Fruit fly (Drosophila melanogaster): ENCODE results near the gene CG44215.

The CG44215 gene

dm6 chr3R:14154341-14154740 lies at the start of gene CG44215:
CG44215 (minus strand) TSS chr3R:14154441.
- TF ChIP-seq Ets21C (GFP tag; optimal IDR thresholded peaks at IDR 0.05) (no peak), CG11294 (GFP tag; IDR thresholded peaks at IDR 0.05) (no peak), achi (GFP tag; optimal IDR thresholded peaks at IDR 0.05) (no peak), Sox15 (GFP tag; optimal IDR thresholded peaks at IDR 0.05) (no peak), fd85E (GFP tag; optimal IDR thresholded peaks at IDR 0.05) (no peak), CG6276 (GFP tag; optimal IDR thresholded peaks at IDR 0.05) (no peak)

- TF ChIP-seq CG3919 (GFP tag; optimal IDR thresholded peaks at IDR 0.05): no peak
- TF ChIP-seq CG6854 (GFP tag; optimal IDR thresholded peaks at IDR 0.05): no peak
- TF ChIP-seq CG6163 (GFP tag; IDR thresholded peaks at IDR 0.05): no peak
- TF ChIP-seq CG16779 (tag; optimal IDR thresholded peaks at IDR 0.05): no peak
- no peak for TF ChIP-seq CG10631 (GFP tag; optimal IDR thresholded peaks at IDR 0.05)
- no peak for TF ChIP-seq Eip78C (GFP tag)
- TF ChIP-seq esn (GFP tag; optimal IDR thresholded peaks at IDR 0.05): no peak
- no peak for TF ChIP-seq CG8632 (GFP tag; optimal IDR thresholded peaks at IDR 0.05)
- TF ChIP-seq CG7368 (GFP tag; optimal IDR thresholded peaks at IDR 0.05): no peak
- no peak for TF ChIP-seq CG15336 (GFP tag; IDR thresholded peaks at IDR 0.05)
- no peak for TF ChIP-seq fkh (GFP tag; optimal IDR thresholded peaks at IDR 0.05)
- no peak for TF ChIP-seq Sox15 (GFP tag; optimal IDR thresholded peaks at IDR 0.05)
- TF ChIP-seq pdm3 (GFP tag; optimal IDR thresholded peaks at IDR 0.05): no peak
- TF ChIP-seq CG11902 (GFP tag; optimal IDR thresholded peaks at IDR 0.05): no peak
- no peak for TF ChIP-seq CG6792 (GFP tag; optimal IDR thresholded peaks at IDR 0.05)
- no peak for TF ChIP-seq CG10669 (GFP tag; optimal IDR thresholded peaks at IDR 0.05)
- no peak for TF ChIP-seq dsx (GFP tag; optimal IDR thresholded peaks at IDR 0.05; ENCODE audit: poor library complexity, severe bottlenecking)
- TF ChIP-seq Ets21C (GFP tag; optimal IDR thresholded peaks at IDR 0.05): no peak
These were observed 8.0 kb upstream of the CG44215 start, which contains the start of gene CG3199 for dm6 chr3R:14162176-14162759. CG3199 (plus strand) TSS chr3R:14162709.

- TF ChIP-seq CG9139 (GFP tag; optimal IDR thresholded peaks at IDR 0.05) (no peak), Eip75B (GFP tag; optimal IDR thresholded peaks at IDR 0.05) (no peak), CG10669 (GFP tag; optimal IDR thresholded peaks at IDR 0.05) (no peak), cyc (GFP tag; optimal IDR thresholded peaks at IDR 0.05) (no peak), CG11902 (GFP tag; optimal IDR thresholded peaks at IDR 0.05) (no peak), CG8632 (GFP tag; optimal IDR thresholded peaks at IDR 0.05) (no peak), CG32006 (GFP tag; optimal IDR thresholded peaks at IDR 0.05) (no peak)
These were observed 5.9 kb upstream of the CG44215 start, which contains the start of gene CG31327 for dm6 chr3R:14160178-14160577. CG31327 (minus strand) TSS chr3R:14160278.

- no peak for TF ChIP-seq Ets96B (tag; optimal IDR thresholded peaks at IDR 0.05)
- TF ChIP-seq esn (GFP tag; optimal IDR thresholded peaks at IDR 0.05): no peak
- no peak for TF ChIP-seq CG9139 (GFP tag; optimal IDR thresholded peaks at IDR 0.05)
- no peak for TF ChIP-seq Hr4 (GFP tag; optimal IDR thresholded peaks at IDR 0.05)
- TF ChIP-seq Met (GFP tag; optimal IDR thresholded peaks at IDR 0.05): no peak
- TF ChIP-seq CG1621 (tag; optimal IDR thresholded peaks at IDR 0.05): no peak
- TF ChIP-seq Sox14 (GFP tag; optimal IDR thresholded peaks at IDR 0.05): no peak
- TF ChIP-seq spab (GFP tag; optimal IDR thresholded peaks at IDR 0.05): no peak
- TF ChIP-seq Smox (GFP tag; optimal IDR thresholded peaks at IDR 0.05): no peak
- no peak for TF ChIP-seq vri (GFP tag; optimal IDR thresholded peaks at IDR 0.05)
- TF ChIP-seq CG11762 (GFP tag; optimal IDR thresholded peaks at IDR 0.05; ENCODE audit: insufficient read depth): no peak
- no peak for TF ChIP-seq CG6792 (GFP tag; optimal IDR thresholded peaks at IDR 0.05)
- TF ChIP-seq achi (GFP tag; optimal IDR thresholded peaks at IDR 0.05): no peak
These were observed 3.1 kb upstream of the CG44215 start, which contains the start of gene CG31533 for dm6 chr3R:14157331-14157730. CG31533 (minus strand) TSS chr3R:14157431.

Data from whole organism, prepupa.